Worm (Caenorhabditis elegans): ENCODE data around the gene chil-26.

ce11 chrII:9518781-9519180, 43.9 kb downstream of the chil-26 start, which contains the start of the genes sfxn-1.1 and AH6.3:
- TF ChIP-seq T26A5.8 (tag; optimal IDR thresholded peaks at IDR 0.05) (no peak), nfyb-1 (GFP tag; IDR thresholded peaks at IDR 0.05) (no peak), ztf-3 (GFP tag; optimal IDR thresholded peaks at IDR 0.05) (no peak), D2030.7 (GFP tag; IDR thresholded peaks at IDR 0.05) (no peak), hlh-12 (tag; optimal IDR thresholded peaks at IDR 0.05) (no peak), attf-3 (GFP tag; conservative IDR thresholded peaks at IDR 0.05) (no peak), sea-2 (GFP tag; IDR thresholded peaks at IDR 0.05) (no peak), mxl-1 (tag; optimal IDR thresholded peaks at IDR 0.05) (no peak)
